Fruit fly (Drosophila melanogaster) whole organism, embryonic: Measurements from ENCODE around the gene CDase.

Experiments used
- Ada2b ChIP-seq: fragments of 200-800 bp; sonication (Bioruptor generic); IDR thresholded peaks from 2 replicates; pipeline ENCODE4 v1.3.6; 2022; ENCODE audit warnings: missing biosample characterization, missing genetic modification characterization
- Asciz ChIP-seq: fragments of 200-800 bp; sonication (Bioruptor generic); optimal IDR thresholded peaks from 2 replicates; lab custom pipeline; 2017; ENCODE audit warnings: missing biosample characterization, mild to moderate bottlenecking, missing genetic modification characterization, missing genetic modification reagents
- Atf3 ChIP-seq: fragments of 200-800 bp; sonication (Bioruptor generic); optimal IDR thresholded peaks from 3 replicates; lab custom pipeline; 2016; ENCODE audit warnings: missing biosample characterization, missing genetic modification characterization
- CG10274 ChIP-seq: fragments of 200-800 bp; sonication (Bioruptor generic); optimal IDR thresholded peaks from 3 replicates; lab custom pipeline; 2017; ENCODE audit warnings: missing biosample characterization, mild to moderate bottlenecking, missing genetic modification characterization
- CG11504 ChIP-seq: fragments of 200-800 bp; sonication (Bioruptor generic); optimal IDR thresholded peaks from 3 replicates; lab custom pipeline; 2019; ENCODE audit warnings: missing biosample characterization, mild to moderate bottlenecking, missing genetic modification characterization, moderate library complexity
- CG2199 ChIP-seq: fragments of 200-800 bp; sonication (Bioruptor generic); IDR thresholded peaks from 3 replicates; pipeline ENCODE4 v1.3.6; 2022; ENCODE audit warnings: missing biosample characterization, missing genetic modification characterization
- CG2875 ChIP-seq: fragments of 200-800 bp; sonication (Bioruptor generic); optimal IDR thresholded peaks from 2 replicates; lab custom pipeline; 2017; ENCODE audit warnings: missing biosample characterization, mild to moderate bottlenecking, missing genetic modification characterization, missing genetic modification reagents
- CG31224 ChIP-seq: fragments of 200-800 bp; sonication (Bioruptor generic); IDR thresholded peaks from 2 replicates; pipeline ENCODE4 v1.3.6; 2022; ENCODE audit warnings: missing biosample characterization, missing genetic modification characterization
- CG3281 ChIP-seq: fragments of 200-800 bp; sonication (Bioruptor generic); optimal IDR thresholded peaks from 3 replicates; lab custom pipeline; 2017; ENCODE audit warnings: missing biosample characterization, mild to moderate bottlenecking, missing genetic modification characterization
- CG34376 ChIP-seq: fragments of 200-800 bp; sonication (Bioruptor generic); optimal IDR thresholded peaks from 2 replicates; lab custom pipeline; 2018; ENCODE audit warnings: missing biosample characterization, mild to moderate bottlenecking, missing genetic modification characterization
- CG3995 ChIP-seq: fragments of 200-800 bp; sonication (Bioruptor generic); optimal IDR thresholded peaks from 3 replicates; lab custom pipeline; 2016; ENCODE audit warnings: missing biosample characterization, missing genetic modification characterization
- CG42726 ChIP-seq: fragments of 200-800 bp; sonication (Bioruptor generic); IDR thresholded peaks from 2 replicates; pipeline ENCODE4 v1.3.6; 2022; ENCODE audit warnings: missing biosample characterization, missing genetic modification characterization; ENCODE audit not compliant: partially characterized antibody
- CG43689 ChIP-seq: fragments of 200-800 bp; sonication (Bioruptor generic); IDR thresholded peaks from 2 replicates; pipeline ENCODE4 v1.3.6; 2022; ENCODE audit warnings: missing biosample characterization, missing genetic modification characterization
- CG8290 ChIP-seq, 3 experiments: fragments of 200-800 bp; sonication (Bioruptor generic); optimal IDR thresholded peaks; 2 replicates each; lab custom pipeline; 2016 to 2019; ENCODE audit warnings: missing biosample characterization in 3 of 3, missing genetic modification characterization in 3 of 3, mild to moderate bottlenecking in 2 of 3, moderate library complexity in 1 of 3
- CG8478 ChIP-seq: fragments of >200 bp; optimal IDR thresholded peaks from 2 replicates; lab custom pipeline; 2018
- CG9215 ChIP-seq: fragments of 200-800 bp; sonication (Bioruptor generic); IDR thresholded peaks from 2 replicates; pipeline ENCODE4 v1.3.6; 2022; ENCODE audit warnings: missing biosample characterization, missing genetic modification characterization
- CG9876 ChIP-seq: fragments of 200-800 bp; sonication (Bioruptor generic); optimal IDR thresholded peaks from 2 replicates; lab custom pipeline; 2016; ENCODE audit warnings: missing biosample characterization, missing genetic modification characterization
- D19B ChIP-seq: fragments of 200-800 bp; sonication (Bioruptor generic); optimal IDR thresholded peaks from 2 replicates; lab custom pipeline; 2017; ENCODE audit warnings: missing biosample characterization, mild to moderate bottlenecking, missing genetic modification characterization
- Doc3 ChIP-seq: fragments of 200-800 bp; sonication (Bioruptor generic); IDR thresholded peaks from 3 replicates; pipeline ENCODE4 v1.3.6; 2022; ENCODE audit warnings: missing biosample characterization, missing genetic modification characterization; ENCODE audit not compliant: partially characterized antibody
- Dp ChIP-seq: fragments of 200-800 bp; sonication (Bioruptor generic); optimal IDR thresholded peaks from 2 replicates; lab custom pipeline; 2018; ENCODE audit warnings: missing biosample characterization, mild to moderate bottlenecking, missing genetic modification characterization, moderate library complexity
- E2f2 ChIP-seq: fragments of 200-800 bp; sonication (Bioruptor generic); IDR thresholded peaks from 2 replicates; pipeline ENCODE4 v1.3.6; 2022; ENCODE audit warnings: missing biosample characterization, missing genetic modification characterization
- ERR ChIP-seq: fragments of 200-800 bp; sonication (Bioruptor generic); optimal IDR thresholded peaks from 2 replicates; lab custom pipeline; 2016; ENCODE audit warnings: missing biosample characterization, missing genetic modification characterization
- Hey ChIP-seq: fragments of 200-800 bp; sonication (Bioruptor generic); optimal IDR thresholded peaks from 3 replicates; lab custom pipeline; 2018; ENCODE audit warnings: missing biosample characterization, mild to moderate bottlenecking, missing genetic modification characterization
- MBD-R2 ChIP-seq: fragments of 200-800 bp; sonication (Bioruptor generic); IDR thresholded peaks from 2 replicates; pipeline ENCODE4 v1.3.6; 2022; ENCODE audit warnings: missing biosample characterization, missing genetic modification characterization
- Sry-β ChIP-seq: fragments of 200-800 bp; sonication (Bioruptor generic); optimal IDR thresholded peaks from 2 replicates; lab custom pipeline; 2018; ENCODE audit warnings: missing biosample characterization, mild to moderate bottlenecking, missing genetic modification characterization, moderate library complexity
- Vsx1 ChIP-seq: fragments of 200-800 bp; sonication (Bioruptor generic); optimal IDR thresholded peaks from 2 replicates; lab custom pipeline; 2017; ENCODE audit warnings: missing biosample characterization, mild to moderate bottlenecking, missing genetic modification characterization, missing genetic modification reagents
- ac ChIP-seq: fragments of 200-800 bp; sonication (Bioruptor generic); optimal IDR thresholded peaks from 3 replicates; lab custom pipeline; 2017; ENCODE audit warnings: missing biosample characterization, mild to moderate bottlenecking, missing genetic modification characterization
- al ChIP-seq: fragments of 200-800 bp; sonication (Bioruptor generic); IDR thresholded peaks from 2 replicates; pipeline ENCODE4 v1.3.6; 2022; ENCODE audit warnings: missing biosample characterization, missing genetic modification characterization
- cad ChIP-seq: fragments of >200 bp; optimal IDR thresholded peaks from 2 replicates; lab custom pipeline; 2017; ENCODE audit warnings: missing biosample characterization, missing genetic modification characterization
- chinmo ChIP-seq: fragments of 200-800 bp; sonication (Bioruptor generic); IDR thresholded peaks from 4 replicates; pipeline ENCODE4 v1.3.6; 2022; ENCODE audit warnings: missing biosample characterization, missing genetic modification characterization; ENCODE audit not compliant: partially characterized antibody
- cwo ChIP-seq: fragments of 200-800 bp; sonication (Bioruptor generic); optimal IDR thresholded peaks from 3 replicates; lab custom pipeline; 2017; ENCODE audit warnings: missing biosample characterization, missing genetic modification characterization, mild to moderate bottlenecking, moderate library complexity, missing genetic modification reagents
- exex ChIP-seq: fragments of 200-800 bp; sonication (Bioruptor generic); optimal IDR thresholded peaks from 4 replicates; lab custom pipeline; 2018; ENCODE audit warnings: missing biosample characterization, mild to moderate bottlenecking, missing genetic modification characterization, moderate library complexity
- grau ChIP-seq: fragments of 200-800 bp; optimal IDR thresholded peaks from 3 replicates; lab custom pipeline; 2019; ENCODE audit warnings: missing biosample characterization, mild to moderate bottlenecking, missing genetic modification characterization, moderate library complexity
- grn ChIP-seq: fragments of 200-800 bp; sonication (Bioruptor generic); optimal IDR thresholded peaks from 3 replicates; lab custom pipeline; 2017; ENCODE audit warnings: missing biosample characterization, missing genetic modification characterization
- odd ChIP-seq: fragments of 200-800 bp; sonication (Bioruptor generic); optimal IDR thresholded peaks from 2 replicates; lab custom pipeline; 2017; ENCODE audit warnings: missing biosample characterization, mild to moderate bottlenecking, missing genetic modification characterization
- onecut ChIP-seq: fragments of 200-800 bp; sonication (Bioruptor generic); IDR thresholded peaks from 2 replicates; pipeline ENCODE4 v1.3.6; 2022; ENCODE audit warnings: missing biosample characterization, missing genetic modification characterization
- pan ChIP-seq, 4 experiments: fragments of >200 bp in 3 of 4; fragments of 200-800 bp in 1 of 4; sonication (Bioruptor generic) in 1 of 4; optimal IDR thresholded peaks in 3 of 4; IDR thresholded peaks in 1 of 4; 2 replicates each; pipeline versions ENCODE4 v1.3.6 to Lab custom; 2017 to 2022; ENCODE audit warnings: missing biosample characterization in 2 of 4, missing genetic modification characterization in 2 of 4, mixed read lengths in 1 of 4
- rib ChIP-seq: fragments of 200-800 bp; sonication (Bioruptor generic); IDR thresholded peaks from 2 replicates; pipeline ENCODE4 v1.3.6; 2022; ENCODE audit warnings: missing biosample characterization, missing genetic modification characterization
- salm ChIP-seq: fragments of 200-800 bp; sonication (Bioruptor generic); optimal IDR thresholded peaks from 2 replicates; lab custom pipeline; 2018; ENCODE audit warnings: missing biosample characterization, mild to moderate bottlenecking, missing genetic modification characterization
- sqz ChIP-seq: fragments of 200-800 bp; sonication (Bioruptor generic); optimal IDR thresholded peaks from 3 replicates; lab custom pipeline; 2018; ENCODE audit warnings: missing biosample characterization, mild to moderate bottlenecking, missing genetic modification characterization
- sug ChIP-seq: fragments of 200-800 bp; optimal IDR thresholded peaks from 2 replicates; lab custom pipeline; 2019; ENCODE audit warnings: missing biosample characterization, mild to moderate bottlenecking, missing genetic modification characterization, moderate library complexity
- tll ChIP-seq, 2 experiments: fragments of 200-800 bp in 1 of 2; fragments of >200 bp in 1 of 2; sonication (Bioruptor generic) in 1 of 2; optimal IDR thresholded peaks; 2 replicates each; lab custom pipeline; 2017 to 2019; ENCODE audit warnings: missing biosample characterization in 2 of 2, missing genetic modification characterization in 2 of 2, mild to moderate bottlenecking in 1 of 2, moderate library complexity in 1 of 2
- zfh1 ChIP-seq: fragments of 200-800 bp; sonication (Bioruptor generic); IDR thresholded peaks from 3 replicates; pipeline ENCODE4 v1.3.6; 2022; ENCODE audit warnings: missing biosample characterization, missing genetic modification characterization

The CDase gene

DNA sequence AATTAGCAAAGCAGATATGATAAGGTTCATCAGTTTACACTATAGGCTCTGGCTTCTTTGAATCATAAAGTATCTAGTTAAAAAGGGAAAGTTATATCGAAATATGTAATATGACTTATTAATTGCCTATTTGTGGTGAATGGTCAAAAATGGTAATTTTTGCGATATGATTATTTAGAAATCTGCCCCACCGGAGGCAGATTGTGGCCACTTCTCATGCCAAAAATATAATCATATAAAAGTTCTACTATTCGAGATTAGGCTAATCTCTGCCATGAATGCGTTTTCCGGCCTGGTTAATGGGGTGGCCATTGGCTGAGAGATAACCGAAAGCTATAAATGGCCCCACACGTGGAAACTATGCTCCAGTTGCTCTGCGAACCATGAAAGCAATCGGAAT lies 30.9 kb upstream of the CDase start, which contains the start of gene CG15533 (continued):
- TF ChIP-seq Sry-β (GFP tag; lab: Kevin White, UChicago) (no peak), Atf3 (GFP tag; lab: Kevin White, UChicago) (no peak), cad (GFP tag; lab: Kevin White, UChicago) (no peak)

DNA sequence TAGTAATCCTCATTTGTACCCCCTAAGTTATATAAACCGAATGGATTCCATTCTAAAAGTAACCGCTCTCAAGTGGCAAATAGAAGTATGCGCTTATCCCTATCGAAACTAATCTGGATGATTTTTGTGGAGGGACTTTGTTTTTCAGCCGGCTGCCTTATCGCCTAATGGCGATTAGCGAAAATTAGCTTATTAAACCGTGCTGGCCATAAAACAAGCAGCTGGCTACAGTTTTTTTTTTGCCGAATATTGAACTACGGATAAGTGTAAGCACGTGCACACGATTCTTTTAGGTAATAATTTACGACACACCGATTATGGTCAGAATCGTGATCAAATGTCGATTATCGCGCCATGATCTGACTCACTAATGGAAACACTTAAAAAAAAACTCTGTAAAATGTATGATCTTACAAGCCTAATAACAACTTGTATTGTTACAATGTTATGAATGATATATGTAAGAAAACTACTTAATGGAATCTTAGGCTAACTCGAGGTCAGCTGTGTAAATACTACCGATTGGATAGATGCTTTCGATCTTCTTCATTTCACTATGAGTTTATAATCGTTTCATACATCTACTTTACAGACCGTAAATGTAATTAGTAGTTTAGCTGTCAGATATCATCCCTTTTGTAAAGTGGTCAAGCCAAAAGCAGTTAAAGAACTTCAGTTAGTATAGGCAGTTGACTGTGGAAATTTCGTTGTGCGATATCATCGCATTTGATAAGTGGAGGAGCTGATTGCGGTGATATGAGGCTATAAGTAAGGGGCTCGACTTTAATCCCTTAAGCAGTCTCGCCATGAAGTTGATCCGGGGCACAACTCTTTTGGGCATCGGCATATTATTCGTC lies 27.8 kb upstream of the CDase start, which contains the start of gene CG15534:
Gene CG15534, plus strand, starts transcription at position 807 of the 857 bp plus-strand sequence.
- no peak for TF ChIP-seq Doc3 (GFP tag; lab: Robert Waterston, UW)
- no peak for TF ChIP-seq CG3281 (GFP tag; lab: Kevin White, UChicago)
- no peak for TF ChIP-seq CG9876 (GFP tag; lab: Kevin White, UChicago)
- TF ChIP-seq grn = peak; percentile 42
- TF ChIP-seq odd = no peak
- no peak for TF ChIP-seq CG8290 (GFP tag; optimal IDR thresholded peaks at IDR 0.05; lab: Kevin White, UChicago)
- TF ChIP-seq CG8290 (tag; optimal IDR thresholded peaks at IDR 0.05; lab: Kevin White, UChicago) = no peak
- TF ChIP-seq CG11504 = no peak
- TF ChIP-seq D19B (GFP tag; lab: Kevin White, UChicago) = no peak
- no peak for TF ChIP-seq pan (optimal IDR thresholded peaks at IDR 0.05; lab: Kevin White, UChicago)
- no peak for TF ChIP-seq pan (GFP tag; optimal IDR thresholded peaks at IDR 0.05 in 1 of 2, IDR thresholded peaks at IDR 0.05 in 1 of 2)
- TF ChIP-seq salm (tag; lab: Kevin White, UChicago) = no peak
- TF ChIP-seq rib (GFP tag; lab: Robert Waterston, UW) = no peak
- no peak for TF ChIP-seq CG8478
- TF ChIP-seq Hey (tag; lab: Kevin White, UChicago) = peak; percentile 65
- peak; percentile 91 for TF ChIP-seq Vsx1 (GFP tag; lab: Kevin White, UChicago)
- peak; percentile 96 for TF ChIP-seq exex
- no peak for TF ChIP-seq Asciz
- TF ChIP-seq CG2199 (GFP tag; lab: Robert Waterston, UW) = no peak
- TF ChIP-seq onecut (GFP tag; lab: Robert Waterston, UW) = no peak
- peak; percentile 91 for TF ChIP-seq cwo (GFP tag; lab: Kevin White, UChicago)
- TF ChIP-seq sug = peak; percentile 42

DNA sequence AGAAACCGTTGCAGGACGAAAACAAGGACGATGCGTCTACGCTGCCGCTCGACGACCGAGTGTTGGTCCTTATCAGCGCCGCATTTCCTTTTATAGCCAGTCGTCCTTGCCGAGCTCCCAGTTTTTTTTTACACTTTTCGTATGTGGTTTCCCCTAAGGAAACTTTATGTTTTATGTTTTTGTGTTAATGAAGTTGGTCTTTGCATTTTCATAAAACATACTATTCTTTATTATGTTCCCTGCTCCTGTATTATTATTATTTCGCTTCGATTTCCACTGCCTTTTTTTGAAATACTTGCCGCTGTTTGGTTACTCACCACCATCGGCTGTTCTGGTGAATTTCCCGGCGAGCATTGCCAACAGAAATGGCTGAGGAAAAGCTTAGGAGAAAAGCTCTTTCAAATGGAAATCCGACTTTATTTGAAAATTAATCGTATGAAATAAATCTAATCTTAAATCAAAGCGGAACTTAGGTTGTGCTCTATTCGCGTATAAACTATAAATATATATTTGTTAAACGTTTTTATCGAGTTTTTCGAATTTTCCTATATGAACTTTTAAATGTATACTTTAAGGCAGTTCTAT lies 15.7 kb upstream of the CDase start, which contains the start of gene CG15537:
Gene CG15537, minus strand, starts transcription at position 51 of the 585 bp plus-strand sequence.
- TF ChIP-seq MBD-R2 (GFP tag; lab: Robert Waterston, UW) (no peak), Dp (GFP tag; lab: Kevin White, UChicago) (peak; percentile 58), ac (GFP tag; lab: Kevin White, UChicago) (no peak), Ada2b (GFP tag; lab: Robert Waterston, UW) (no peak), grau (tag; lab: Kevin White, UChicago) (no peak), tll (GFP tag; optimal IDR thresholded peaks at IDR 0.05; lab: Kevin White, UChicago) (no peak), E2f2 (GFP tag; lab: Robert Waterston, UW) (peak; percentile 49; the same call in 1 of the 2 replicates), CG9215 (peak; percentile 44; the same call in 1 of the 2 replicates), ERR (no peak)

dm6 chr3R:30444946-30445345 lies 14.4 kb upstream of the CDase start, which contains the start of gene Osi23:
TSS of gene Osi23 (minus strand) at chr3R:30445046.
- TF ChIP-seq CG2875 (GFP tag; lab: Kevin White, UChicago) (no peak), CG31224 (no peak), sqz (GFP tag; lab: Kevin White, UChicago) (no peak), al (GFP tag; lab: Robert Waterston, UW) (no peak), CG42726 (GFP tag; lab: Robert Waterston, UW) (no peak), CG3995 (no peak), CG43689 (GFP tag; lab: Robert Waterston, UW) (no peak), CG10274 (no peak), chinmo (GFP tag; lab: Robert Waterston, UW) (no peak), zfh1 (GFP tag; lab: Robert Waterston, UW) (no peak), CG34376 (GFP tag; lab: Kevin White, UChicago) (no peak)
